Fruit fly (Drosophila melanogaster) whole organism, embryonic: ENCODE results near the gene Bap111.

Source experiments
- Atf3 ChIP-seq: fragments of 200-800 bp; sonication (Bioruptor generic); optimal IDR thresholded peaks from 3 replicates; lab custom pipeline; 2016; ENCODE audit warnings: missing biosample characterization, missing genetic modification characterization
- CG10267 ChIP-seq: fragments of 200-800 bp; sonication (Bioruptor generic); optimal IDR thresholded peaks from 2 replicates; lab custom pipeline; 2018; ENCODE audit warnings: missing biosample characterization, mild to moderate bottlenecking, missing genetic modification characterization, moderate library complexity
- CG10321 ChIP-seq: fragments of 200-800 bp; sonication (Bioruptor generic); IDR thresholded peaks from 2 replicates; pipeline ENCODE4 v1.3.6; 2022; ENCODE audit warnings: missing biosample characterization, missing genetic modification characterization
- CG10366 ChIP-seq: fragments of 200-800 bp; sonication (Bioruptor generic); IDR thresholded peaks from 2 replicates; pipeline ENCODE4 v1.3.6; 2022; ENCODE audit warnings: missing biosample characterization, missing genetic modification characterization
- CG10431 ChIP-seq: fragments of 200-800 bp; sonication (Bioruptor generic); optimal IDR thresholded peaks from 3 replicates; lab custom pipeline; 2018; ENCODE audit warnings: missing biosample characterization, mild to moderate bottlenecking, missing genetic modification characterization
- CG11398 ChIP-seq: fragments of 200-800 bp; sonication (Bioruptor generic); optimal IDR thresholded peaks from 2 replicates; lab custom pipeline; 2016; ENCODE audit warnings: missing biosample characterization, missing genetic modification characterization
- CG1233 ChIP-seq: fragments of 200-800 bp; sonication (Bioruptor generic); optimal IDR thresholded peaks from 4 replicates; lab custom pipeline; 2018; ENCODE audit warnings: missing biosample characterization, mild to moderate bottlenecking, missing genetic modification characterization
- CG12942 ChIP-seq: fragments of 200-800 bp; sonication (Bioruptor generic); optimal IDR thresholded peaks from 3 replicates; lab custom pipeline; 2016; ENCODE audit warnings: missing biosample characterization, missing genetic modification characterization
- CG13287 ChIP-seq: fragments of 200-800 bp; sonication (Bioruptor generic); IDR thresholded peaks from 2 replicates; pipeline ENCODE4 v1.3.6; 2022; ENCODE audit warnings: missing biosample characterization, missing genetic modification characterization; ENCODE audit not compliant: partially characterized antibody
- CG13424 ChIP-seq: fragments of 200-800 bp; sonication (Bioruptor generic); optimal IDR thresholded peaks from 2 replicates; lab custom pipeline; 2019; ENCODE audit warnings: missing biosample characterization, mild to moderate bottlenecking, missing genetic modification characterization, moderate library complexity
- CG14667 ChIP-seq: fragments of 200-800 bp; sonication (Bioruptor generic); IDR thresholded peaks from 2 replicates; pipeline ENCODE4 v1.3.6; 2022; ENCODE audit warnings: missing biosample characterization, missing genetic modification characterization
- CG15073 ChIP-seq: fragments of 200-800 bp; sonication (Bioruptor generic); optimal IDR thresholded peaks from 2 replicates; lab custom pipeline; 2016; ENCODE audit warnings: missing biosample characterization, missing genetic modification characterization
- CG1647 ChIP-seq: fragments of 200-800 bp; sonication (Bioruptor generic); optimal IDR thresholded peaks from 3 replicates; lab custom pipeline; 2016; ENCODE audit warnings: missing biosample characterization, missing genetic modification characterization
- CG16813 ChIP-seq: fragments of 200-800 bp; sonication (Bioruptor generic); IDR thresholded peaks from 3 replicates; pipeline ENCODE4 v1.3.6; 2022; ENCODE audit warnings: missing biosample characterization, missing genetic modification characterization; ENCODE audit not compliant: partially characterized antibody
- CG33213 ChIP-seq: fragments of 200-800 bp; sonication (Bioruptor generic); optimal IDR thresholded peaks from 3 replicates; lab custom pipeline; 2016; ENCODE audit warnings: missing biosample characterization, missing genetic modification characterization
- CG4617 ChIP-seq: fragments of 200-800 bp; sonication (Bioruptor generic); optimal IDR thresholded peaks from 3 replicates; lab custom pipeline; 2016; ENCODE audit warnings: missing biosample characterization, missing genetic modification characterization, borderline replicate concordance
- CG5180 ChIP-seq: fragments of 200-800 bp; sonication (Bioruptor generic); optimal IDR thresholded peaks from 3 replicates; lab custom pipeline; 2017; ENCODE audit warnings: missing biosample characterization, missing genetic modification characterization, mild to moderate bottlenecking, moderate library complexity, missing genetic modification reagents
- CG6175 ChIP-seq: fragments of 200-800 bp; sonication (Bioruptor generic); IDR thresholded peaks from 3 replicates; pipeline ENCODE4 v1.3.6; 2022; ENCODE audit warnings: missing biosample characterization, missing genetic modification characterization
- CG8388 ChIP-seq: fragments of 200-800 bp; sonication (Bioruptor generic); optimal IDR thresholded peaks from 2 replicates; lab custom pipeline; 2019; ENCODE audit warnings: missing biosample characterization, mild to moderate bottlenecking, missing genetic modification characterization, moderate library complexity
- CG9727 ChIP-seq: fragments of 200-800 bp; sonication (Bioruptor generic); optimal IDR thresholded peaks from 3 replicates; lab custom pipeline; 2017; ENCODE audit warnings: missing biosample characterization, mild to moderate bottlenecking, missing genetic modification characterization
- CG9876 ChIP-seq: fragments of 200-800 bp; sonication (Bioruptor generic); optimal IDR thresholded peaks from 2 replicates; lab custom pipeline; 2016; ENCODE audit warnings: missing biosample characterization, missing genetic modification characterization
- CTCF ChIP-seq: fragments of 200-800 bp; sonication (Bioruptor generic); optimal IDR thresholded peaks from 2 replicates; lab custom pipeline; 2017; ENCODE audit warnings: missing biosample characterization, mild to moderate bottlenecking, missing genetic modification characterization, moderate library complexity
- Dad ChIP-seq: fragments of 200-800 bp; sonication (Bioruptor generic); optimal IDR thresholded peaks from 3 replicates; lab custom pipeline; 2016; ENCODE audit warnings: missing biosample characterization, missing genetic modification characterization
- Dip3 ChIP-seq: fragments of 200-800 bp; sonication (Bioruptor generic); optimal IDR thresholded peaks from 3 replicates; lab custom pipeline; 2016; ENCODE audit warnings: missing biosample characterization, missing genetic modification characterization
- Elba2 ChIP-seq: fragments of 200-800 bp; sonication (Bioruptor generic); optimal IDR thresholded peaks from 3 replicates; lab custom pipeline; 2016; ENCODE audit warnings: missing biosample characterization, missing genetic modification characterization
- Gsc ChIP-seq: fragments of 200-800 bp; sonication (Bioruptor generic); IDR thresholded peaks from 2 replicates; pipeline ENCODE4 v1.3.6; 2022; ENCODE audit warnings: missing biosample characterization, missing genetic modification characterization
- Hmx ChIP-seq: fragments of 200-800 bp; sonication (Bioruptor generic); optimal IDR thresholded peaks from 2 replicates; lab custom pipeline; 2016; ENCODE audit warnings: missing biosample characterization, missing genetic modification characterization
- Hr78 ChIP-seq, 2 experiments: fragments of 200-800 bp in 1 of 2; fragments of >200 bp in 1 of 2; sonication (Bioruptor generic) in 1 of 2; optimal IDR thresholded peaks; 2 replicates each; lab custom pipeline; 2017 to 2019; ENCODE audit warnings: missing biosample characterization in 2 of 2, missing genetic modification characterization in 2 of 2, mild to moderate bottlenecking in 1 of 2, moderate library complexity in 1 of 2
- Mad ChIP-seq: fragments of 200-800 bp; sonication (Bioruptor generic); optimal IDR thresholded peaks from 2 replicates; lab custom pipeline; 2016; ENCODE audit warnings: missing biosample characterization, missing genetic modification characterization
- NC2β ChIP-seq: fragments of 200-800 bp; sonication (Bioruptor generic); optimal IDR thresholded peaks from 2 replicates; lab custom pipeline; 2016; ENCODE audit warnings: missing biosample characterization, missing genetic modification characterization
- Opbp ChIP-seq: fragments of 200-800 bp; sonication (Bioruptor generic); IDR thresholded peaks from 3 replicates; pipeline ENCODE4 v1.3.6; 2022; ENCODE audit warnings: missing biosample characterization, missing genetic modification characterization; ENCODE audit not compliant: partially characterized antibody
- PHDP ChIP-seq: fragments of 200-800 bp; sonication (Bioruptor generic); optimal IDR thresholded peaks from 3 replicates; lab custom pipeline; 2018; ENCODE audit warnings: missing biosample characterization, mild to moderate bottlenecking, missing genetic modification characterization, moderate library complexity
- Rx ChIP-seq: fragments of 200-800 bp; sonication (Bioruptor generic); IDR thresholded peaks from 2 replicates; pipeline ENCODE4 v1.3.6; 2022; ENCODE audit warnings: missing biosample characterization, missing genetic modification characterization
- Sry-β ChIP-seq: fragments of 200-800 bp; sonication (Bioruptor generic); optimal IDR thresholded peaks from 2 replicates; lab custom pipeline; 2018; ENCODE audit warnings: missing biosample characterization, mild to moderate bottlenecking, missing genetic modification characterization, moderate library complexity
- amos ChIP-seq: fragments of 200-800 bp; sonication (Bioruptor generic); IDR thresholded peaks from 2 replicates; pipeline ENCODE4 v1.3.6; 2022; ENCODE audit warnings: missing biosample characterization, missing genetic modification characterization; ENCODE audit not compliant: partially characterized antibody
- bab2 ChIP-seq: fragments of 200-800 bp; sonication (Bioruptor generic); optimal IDR thresholded peaks from 2 replicates; lab custom pipeline; 2016; ENCODE audit warnings: missing biosample characterization, missing genetic modification characterization
- cas ChIP-seq: fragments of 200-800 bp; sonication (Bioruptor generic); IDR thresholded peaks from 2 replicates; pipeline ENCODE4 v1.3.6; 2022; ENCODE audit warnings: missing biosample characterization, missing genetic modification characterization
- dpn ChIP-seq, 2 experiments: fragments of 200-800 bp; sonication (Bioruptor generic); optimal IDR thresholded peaks; 3 replicates each; lab custom pipeline; 2016; ENCODE audit warnings: missing biosample characterization in 2 of 2, missing genetic modification characterization in 2 of 2
- gcm ChIP-seq: fragments of 200-800 bp; sonication (Bioruptor generic); optimal IDR thresholded peaks from 2 replicates; lab custom pipeline; 2019; ENCODE audit warnings: missing biosample characterization, mild to moderate bottlenecking, missing genetic modification characterization, moderate library complexity
- insv ChIP-seq, 2 experiments: fragments of 200-800 bp; sonication (Bioruptor generic); optimal IDR thresholded peaks; 3 replicates each; lab custom pipeline; 2016 to 2018; ENCODE audit warnings: missing biosample characterization in 2 of 2, missing genetic modification characterization in 2 of 2
- kah ChIP-seq: fragments of 200-800 bp; sonication (Bioruptor generic); optimal IDR thresholded peaks from 2 replicates; lab custom pipeline; 2018; ENCODE audit warnings: missing biosample characterization, mild to moderate bottlenecking, missing genetic modification characterization
- klu ChIP-seq: fragments of 200-800 bp; sonication (Bioruptor generic); IDR thresholded peaks from 2 replicates; pipeline ENCODE4 v1.3.6; 2022; ENCODE audit warnings: missing biosample characterization, missing genetic modification characterization
- nerfin-1 ChIP-seq: fragments of 200-800 bp; sonication (Bioruptor generic); optimal IDR thresholded peaks from 3 replicates; lab custom pipeline; 2019; ENCODE audit warnings: missing biosample characterization, mild to moderate bottlenecking, missing genetic modification characterization, moderate library complexity
- nom ChIP-seq: fragments of 200-800 bp; sonication (Bioruptor generic); optimal IDR thresholded peaks from 2 replicates; lab custom pipeline; 2017; ENCODE audit warnings: missing biosample characterization, missing genetic modification characterization, mild to moderate bottlenecking, moderate library complexity, missing genetic modification reagents
- repo ChIP-seq: fragments of 200-800 bp; sonication (Bioruptor generic); optimal IDR thresholded peaks from 2 replicates; lab custom pipeline; 2016; ENCODE audit warnings: missing biosample characterization, missing genetic modification characterization
- tap ChIP-seq: fragments of 200-800 bp; optimal IDR thresholded peaks from 3 replicates; lab custom pipeline; 2019; ENCODE audit warnings: missing biosample characterization, mild to moderate bottlenecking, missing genetic modification characterization, moderate library complexity
- tgo ChIP-seq: fragments of 200-800 bp; sonication (Bioruptor generic); IDR thresholded peaks from 3 replicates; pipeline ENCODE4 v1.3.6; 2022; ENCODE audit warnings: missing biosample characterization, missing genetic modification characterization
- tio ChIP-seq: fragments of 200-800 bp; sonication (Bioruptor generic); optimal IDR thresholded peaks from 2 replicates; lab custom pipeline; 2017; ENCODE audit warnings: missing biosample characterization, missing genetic modification characterization, inconsistent platforms
- twi ChIP-seq: fragments of 200-800 bp; optimal IDR thresholded peaks from 2 replicates; lab custom pipeline; 2019; ENCODE audit warnings: missing biosample characterization, mild to moderate bottlenecking, missing genetic modification characterization, moderate library complexity
- tx ChIP-seq: fragments of 200-800 bp; sonication (Bioruptor generic); optimal IDR thresholded peaks from 2 replicates; lab custom pipeline; 2016; ENCODE audit warnings: missing biosample characterization, missing genetic modification characterization
- usp ChIP-seq: fragments of >200 bp; optimal IDR thresholded peaks from 2 replicates; lab custom pipeline; 2017; ENCODE audit warnings: missing biosample characterization, missing genetic modification characterization

The Bap111 gene

DNA sequence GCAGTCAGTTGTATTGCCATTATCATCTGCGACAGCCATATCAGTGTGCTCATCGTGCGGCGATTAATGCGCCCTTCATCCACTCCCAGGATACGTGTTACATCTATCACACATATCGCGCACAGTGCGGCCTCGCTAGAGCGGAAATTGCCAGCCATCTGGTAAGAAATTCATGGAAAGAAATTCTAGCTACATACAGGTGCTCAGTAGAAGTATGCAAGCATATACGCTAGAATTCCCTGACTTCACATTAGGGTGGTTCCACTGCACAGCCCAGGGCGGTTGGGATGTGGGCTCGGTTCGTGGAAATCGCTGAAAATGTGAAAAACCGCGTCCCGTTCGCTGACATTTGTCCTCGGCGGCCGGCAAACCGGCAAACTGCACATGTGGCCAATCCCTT, 7.9 kb upstream of the Bap111 start (continued):
- TF ChIP-seq nerfin-1 (tag; lab: Kevin White, UChicago) = peak; percentile 93
- peak; percentile 45 for TF ChIP-seq CG33213 (GFP tag; lab: Kevin White, UChicago)
- peak; percentile 48 for TF ChIP-seq CG8388 (GFP tag; lab: Kevin White, UChicago)
- TF ChIP-seq CG1647 (GFP tag; lab: Kevin White, UChicago) = no peak
- TF ChIP-seq CG6175 (GFP tag; lab: Robert Waterston, UW) = peak; percentile 71; the same call in 1 of the 3 replicates
- peak; percentile 49 for TF ChIP-seq CG12942
- peak; percentile 45 for TF ChIP-seq Atf3 (GFP tag; lab: Kevin White, UChicago)
- TF ChIP-seq Rx (GFP tag; lab: Robert Waterston, UW) = peak; percentile 70
- peak; percentile 71 for TF ChIP-seq CG5180 (GFP tag; lab: Kevin White, UChicago)
- peak; percentile 72 for TF ChIP-seq NC2β (GFP tag; lab: Kevin White, UChicago)
- TF ChIP-seq PHDP = peak; percentile 53
- TF ChIP-seq CG15073 (GFP tag; lab: Kevin White, UChicago) = no peak
- TF ChIP-seq CG9876 (GFP tag; lab: Kevin White, UChicago) = peak; percentile 47
- TF ChIP-seq CG4617 (GFP tag; lab: Kevin White, UChicago) = peak; percentile 22
- TF ChIP-seq insv (GFP tag; optimal IDR thresholded peaks at IDR 0.05; lab: Kevin White, UChicago) = peak in 1 of 2 experiments; percentile 21
- TF ChIP-seq Hr78 (GFP tag; optimal IDR thresholded peaks at IDR 0.05; lab: Kevin White, UChicago) = no peak
- peak; percentile 58 for TF ChIP-seq Dip3 (GFP tag; lab: Kevin White, UChicago)
- no peak for TF ChIP-seq cas
- no peak for TF ChIP-seq Sry-β (GFP tag; lab: Kevin White, UChicago)
- TF ChIP-seq CG9727 = peak; percentile 74
- TF ChIP-seq tx (GFP tag; lab: Kevin White, UChicago) = peak; percentile 9
- no peak for TF ChIP-seq CG13287 (GFP tag; lab: Robert Waterston, UW)
- TF ChIP-seq Opbp (GFP tag; lab: Robert Waterston, UW) = no peak
- TF ChIP-seq bab2 = peak; percentile 71
- TF ChIP-seq CG10431 (GFP tag; lab: Kevin White, UChicago) = no peak
- TF ChIP-seq Elba2 (GFP tag; lab: Kevin White, UChicago) = no peak
- TF ChIP-seq Dad (GFP tag; lab: Kevin White, UChicago) = peak; percentile 25
- TF ChIP-seq CG10366 (GFP tag; lab: Robert Waterston, UW) = peak; percentile 81
- TF ChIP-seq Mad (GFP tag; lab: Kevin White, UChicago) = peak; percentile 67
- peak; percentile 45; the same call in 1 of the 2 replicates for TF ChIP-seq klu
- TF ChIP-seq repo (GFP tag; lab: Kevin White, UChicago) = peak; percentile 78
- peak; percentile 57 for TF ChIP-seq CG10267 (tag; lab: Kevin White, UChicago)
- TF ChIP-seq gcm (GFP tag; lab: Kevin White, UChicago) = peak; percentile 66
- TF ChIP-seq tgo (GFP tag; lab: Robert Waterston, UW) = peak; percentile 80
- TF ChIP-seq amos (GFP tag; lab: Robert Waterston, UW) = no peak
- TF ChIP-seq CG10321 (GFP tag; lab: Robert Waterston, UW) = no peak
- TF ChIP-seq CTCF (GFP tag; lab: Kevin White, UChicago) = no peak
- TF ChIP-seq CG1233 = peak; percentile 66
- TF ChIP-seq tap = peak; percentile 75
- no peak for TF ChIP-seq Hmx
- TF ChIP-seq CG11398 = peak; percentile 53
- peak; percentile 18 for TF ChIP-seq kah
- TF ChIP-seq CG16813 (GFP tag; lab: Robert Waterston, UW) = no peak
- TF ChIP-seq CG13424 (tag; lab: Kevin White, UChicago) = peak; percentile 74
- no peak for TF ChIP-seq tio
- peak; percentile 63 for TF ChIP-seq Gsc (GFP tag; lab: Robert Waterston, UW)
- TF ChIP-seq dpn (GFP tag; optimal IDR thresholded peaks at IDR 0.05; lab: Kevin White, UChicago) = peak; percentile 72 to 76
- peak; percentile 88 for TF ChIP-seq CG14667 (GFP tag; lab: Robert Waterston, UW)
- peak; percentile 79 for TF ChIP-seq nom
- no peak for TF ChIP-seq usp
- TF ChIP-seq twi = peak; percentile 24
